Worm (Caenorhabditis elegans) whole organism, young adult: Measurements from ENCODE around the gene clec-9.

Source experiments
- Y56A3A.18 ChIP-seq: fragments of 200-800 bp; sonication (Bioruptor generic); IDR thresholded peaks from 2 replicates; pipeline ENCODE4 v1.3.6; 2022; ENCODE audit warnings: missing genetic modification reagents, missing genetic modification characterization, missing compliant biosample characterization
- Y95B8A.8 ChIP-seq: fragments of 200-800 bp; sonication (Bioruptor generic); IDR thresholded peaks from 2 replicates; pipeline ENCODE4 v1.3.6; 2022; ENCODE audit warnings: missing genetic modification reagents, missing genetic modification characterization, missing compliant biosample characterization
- aptf-3 ChIP-seq: fragments of 200-800 bp; sonication (Bioruptor generic); IDR thresholded peaks from 2 replicates; pipeline ENCODE4 v1.3.6; 2022; ENCODE audit warnings: missing genetic modification characterization, missing compliant biosample characterization
- ceh-58 ChIP-seq: fragments of 200-800 bp; sonication (Bioruptor generic); IDR thresholded peaks from 2 replicates; pipeline ENCODE4 v1.3.6; 2022; ENCODE audit warnings: missing genetic modification characterization, missing compliant biosample characterization
- dpff-1 ChIP-seq: sonication (generic microtip); optimal IDR thresholded peaks from 2 replicates; lab custom pipeline; 2017; ENCODE audit warnings: mild to moderate bottlenecking, missing genetic modification characterization, missing compliant biosample characterization
- hmg-1.2 ChIP-seq: fragments of 200-800 bp; sonication (Bioruptor generic); IDR thresholded peaks from 2 replicates; pipeline ENCODE4 v1.3.6; 2022; ENCODE audit warnings: missing genetic modification reagents, missing genetic modification characterization, missing compliant biosample characterization
- let-607 ChIP-seq, 2 experiments: fragments of 200-800 bp in 1 of 2; sonication (Bioruptor generic) in 1 of 2; sonication (generic microtip) in 1 of 2; optimal IDR thresholded peaks; 2 replicates each; lab custom pipeline; 2016 to 2018; ENCODE audit warnings: mild to moderate bottlenecking in 2 of 2, missing compliant biosample characterization in 2 of 2, missing genetic modification characterization in 2 of 2, moderate library complexity in 2 of 2, missing genotype in 1 of 2
- lin-40 ChIP-seq: sonication (generic microtip); optimal IDR thresholded peaks from 2 replicates; lab custom pipeline; 2016; ENCODE audit warnings: missing genetic modification characterization, mild to moderate bottlenecking, missing compliant biosample characterization, missing genotype, missing genetic modification reagents
- lin-54 ChIP-seq: fragments of 200-800 bp; sonication (Bioruptor generic); optimal IDR thresholded peaks from 2 replicates; lab custom pipeline; 2018; ENCODE audit warnings: mild to moderate bottlenecking, missing genetic modification characterization, missing compliant biosample characterization
- pha-4 ChIP-seq: fragments of 150-350 bp; sonication (generic microtip); optimal IDR thresholded peaks from 2 replicates; lab custom pipeline; 2014; ENCODE audit warnings: missing biosample characterization, missing genetic modification reagents, missing genetic modification characterization
- unc-130 ChIP-seq: sonication (generic microtip); optimal IDR thresholded peaks from 2 replicates; lab custom pipeline; 2016; ENCODE audit warnings: missing genetic modification reagents, missing genetic modification characterization, missing compliant biosample characterization
- unc-62 ChIP-seq: fragments of 150-350 bp; optimal IDR thresholded peaks from 2 replicates; lab custom pipeline; 2014; ENCODE audit warnings: missing biosample characterization, missing genetic modification reagents, missing genetic modification characterization

- TF ChIP-seq Y56A3A.18 (no peak), dpff-1 (tag; lab: Kevin White, UChicago) (no peak), lin-54 (GFP tag; lab: Kevin White, UChicago) (no peak), unc-62 (GFP tag; lab: Kevin White, UChicago) (no peak), Y95B8A.8 (no peak), ceh-58 (GFP tag; lab: Robert Waterston, UW) (no peak), pha-4 (tag; lab: Kevin White, UChicago) (no peak), lin-40 (tag; lab: Kevin White, UChicago) (no peak), unc-130 (GFP tag; lab: Kevin White, UChicago) (no peak), aptf-3 (GFP tag; lab: Robert Waterston, UW) (no peak), hmg-1.2 (GFP tag; lab: Robert Waterston, UW) (no peak), let-607 (tag; optimal IDR thresholded peaks at IDR 0.05; lab: Kevin White, UChicago) (no peak)
Measured at ce11 chrV:16699752-16700259, 6.6 kb downstream of the clec-9 start, which contains the start of gene Y70C5C.1.
